Fruit fly (Drosophila melanogaster) whole organism, embryonic: Measurements from ENCODE around the gene Hrd3.

Experiments used
- Atf-2 ChIP-seq: fragments of 200-800 bp; sonication (Bioruptor generic); optimal IDR thresholded peaks from 2 replicates; lab custom pipeline; 2016; ENCODE audit warnings: missing biosample characterization, missing genetic modification characterization
- Awh ChIP-seq: fragments of 200-800 bp; sonication (Bioruptor generic); IDR thresholded peaks from 2 replicates; pipeline ENCODE4, ENCODE4 v1.3.6; 2022; ENCODE audit warnings: missing biosample characterization, missing genetic modification characterization
- Bdp1 ChIP-seq: fragments of 200-800 bp; sonication (Bioruptor generic); optimal IDR thresholded peaks from 3 replicates; lab custom pipeline; 2016; ENCODE audit warnings: missing biosample characterization, missing genetic modification characterization
- CG10147 ChIP-seq: fragments of 200-800 bp; sonication (Bioruptor generic); optimal IDR thresholded peaks from 2 replicates; lab custom pipeline; 2019; ENCODE audit warnings: missing biosample characterization, mild to moderate bottlenecking, missing genetic modification characterization, moderate library complexity
- CG10209 ChIP-seq: fragments of 200-800 bp; sonication (Bioruptor generic); optimal IDR thresholded peaks from 3 replicates; lab custom pipeline; 2017; ENCODE audit warnings: missing biosample characterization, mild to moderate bottlenecking, missing genetic modification characterization, missing genetic modification reagents
- CG11085 ChIP-seq: fragments of 200-800 bp; sonication (Bioruptor generic); IDR thresholded peaks from 2 replicates; pipeline ENCODE4 v1.3.6; 2022; ENCODE audit warnings: missing biosample characterization, missing genetic modification characterization
- CG11723 ChIP-seq: fragments of 200-800 bp; sonication (Bioruptor generic); optimal IDR thresholded peaks from 2 replicates; lab custom pipeline; 2017; ENCODE audit warnings: missing biosample characterization, mild to moderate bottlenecking, missing genetic modification characterization
- CG12071 ChIP-seq: fragments of 200-800 bp; sonication (Bioruptor generic); optimal IDR thresholded peaks from 3 replicates; lab custom pipeline; 2018; ENCODE audit warnings: missing biosample characterization, mild to moderate bottlenecking, missing genetic modification characterization
- CG12659 ChIP-seq: fragments of 200-800 bp; sonication (Bioruptor generic); optimal IDR thresholded peaks from 3 replicates; lab custom pipeline; 2017; ENCODE audit warnings: mild to moderate bottlenecking, missing biosample characterization, missing genetic modification reagents, missing genetic modification characterization
- CG14441 ChIP-seq: fragments of 200-800 bp; sonication (Bioruptor generic); IDR thresholded peaks from 2 replicates; pipeline ENCODE4 v1.3.6; 2022; ENCODE audit warnings: missing biosample characterization, missing genetic modification characterization
- CG1647 ChIP-seq: fragments of 200-800 bp; sonication (Bioruptor generic); optimal IDR thresholded peaks from 3 replicates; lab custom pipeline; 2016; ENCODE audit warnings: missing biosample characterization, missing genetic modification characterization
- CG16813 ChIP-seq: fragments of 200-800 bp; sonication (Bioruptor generic); IDR thresholded peaks from 3 replicates; pipeline ENCODE4 v1.3.6; 2022; ENCODE audit warnings: missing biosample characterization, missing genetic modification characterization; ENCODE audit not compliant: partially characterized antibody
- CG17361 ChIP-seq: fragments of 200-800 bp; sonication (Bioruptor generic); IDR thresholded peaks from 3 replicates; pipeline ENCODE4 v1.3.6; 2022; ENCODE audit warnings: missing biosample characterization, missing genetic modification characterization
- CG18599 ChIP-seq: fragments of 200-800 bp; sonication (Bioruptor generic); optimal IDR thresholded peaks from 3 replicates; lab custom pipeline; 2017; ENCODE audit warnings: missing biosample characterization, missing genetic modification characterization, mild to moderate bottlenecking, moderate library complexity, missing genetic modification reagents
- CG30020 ChIP-seq: fragments of 200-800 bp; optimal IDR thresholded peaks from 2 replicates; lab custom pipeline; 2019; ENCODE audit warnings: missing biosample characterization, mild to moderate bottlenecking, missing genetic modification characterization, moderate library complexity
- CG30403 ChIP-seq: fragments of 200-800 bp; sonication (Bioruptor generic); optimal IDR thresholded peaks from 3 replicates; lab custom pipeline; 2016; ENCODE audit warnings: missing biosample characterization, missing genetic modification characterization
- CG30431 ChIP-seq: fragments of 200-800 bp; sonication (Bioruptor generic); optimal IDR thresholded peaks from 2 replicates; lab custom pipeline; 2017; ENCODE audit warnings: missing biosample characterization, missing genetic modification characterization
- CG31388 ChIP-seq: fragments of 200-800 bp; sonication (Bioruptor generic); optimal IDR thresholded peaks from 2 replicates; lab custom pipeline; 2016; ENCODE audit warnings: missing biosample characterization, missing genetic modification characterization
- CG4328 ChIP-seq: fragments of 200-800 bp; sonication (Bioruptor generic); optimal IDR thresholded peaks from 3 replicates; lab custom pipeline; 2017; ENCODE audit warnings: missing biosample characterization, missing genetic modification reagents, missing genetic modification characterization
- CG4424 ChIP-seq: fragments of 200-800 bp; sonication (Bioruptor generic); optimal IDR thresholded peaks from 3 replicates; lab custom pipeline; 2016; ENCODE audit warnings: missing biosample characterization, missing genetic modification characterization
- CG6683 ChIP-seq: fragments of 200-800 bp; sonication (Bioruptor generic); optimal IDR thresholded peaks from 2 replicates; lab custom pipeline; 2017; ENCODE audit warnings: missing biosample characterization, mild to moderate bottlenecking, missing genetic modification characterization, missing genetic modification reagents
- CG7963 ChIP-seq: fragments of 200-800 bp; sonication (Bioruptor generic); IDR thresholded peaks from 3 replicates; pipeline ENCODE4 v1.3.6; 2022; ENCODE audit warnings: missing biosample characterization, missing genetic modification characterization; ENCODE audit not compliant: partially characterized antibody
- CG8478 ChIP-seq: fragments of >200 bp; optimal IDR thresholded peaks from 2 replicates; lab custom pipeline; 2018
- CG8924 ChIP-seq: fragments of 200-800 bp; optimal IDR thresholded peaks from 3 replicates; lab custom pipeline; 2019; ENCODE audit warnings: missing biosample characterization, mild to moderate bottlenecking, missing genetic modification characterization, moderate library complexity
- Chrac-16 ChIP-seq: fragments of 200-800 bp; sonication (Bioruptor generic); optimal IDR thresholded peaks from 3 replicates; lab custom pipeline; 2016; ENCODE audit warnings: missing biosample characterization, missing genetic modification characterization
- Dek ChIP-seq: fragments of 200-800 bp; sonication (Bioruptor generic); optimal IDR thresholded peaks from 3 replicates; lab custom pipeline; 2019; ENCODE audit warnings: missing biosample characterization, mild to moderate bottlenecking, missing genetic modification characterization, moderate library complexity
- Hey ChIP-seq: fragments of 200-800 bp; sonication (Bioruptor generic); optimal IDR thresholded peaks from 3 replicates; lab custom pipeline; 2018; ENCODE audit warnings: missing biosample characterization, mild to moderate bottlenecking, missing genetic modification characterization
- Lhr ChIP-seq: fragments of 200-800 bp; sonication (Bioruptor generic); optimal IDR thresholded peaks from 3 replicates; lab custom pipeline; 2017; ENCODE audit warnings: mild to moderate bottlenecking, missing biosample characterization, missing genetic modification reagents, missing genetic modification characterization
- Lpt ChIP-seq: fragments of >200 bp; optimal IDR thresholded peaks from 2 replicates; lab custom pipeline; 2018; ENCODE audit warnings: missing biosample characterization, missing genetic modification characterization
- Neu2 ChIP-seq: fragments of 200-800 bp; sonication (Bioruptor generic); optimal IDR thresholded peaks from 3 replicates; lab custom pipeline; 2016; ENCODE audit warnings: missing biosample characterization, missing genetic modification characterization, borderline replicate concordance
- Nf-YB ChIP-seq: fragments of 200-800 bp; sonication (Bioruptor generic); optimal IDR thresholded peaks from 3 replicates; lab custom pipeline; 2019; ENCODE audit warnings: missing biosample characterization, mild to moderate bottlenecking, missing genetic modification characterization, moderate library complexity
- Opbp ChIP-seq: fragments of 200-800 bp; sonication (Bioruptor generic); IDR thresholded peaks from 3 replicates; pipeline ENCODE4 v1.3.6; 2022; ENCODE audit warnings: missing biosample characterization, missing genetic modification characterization; ENCODE audit not compliant: partially characterized antibody
- Rx ChIP-seq: fragments of 200-800 bp; sonication (Bioruptor generic); IDR thresholded peaks from 2 replicates; pipeline ENCODE4 v1.3.6; 2022; ENCODE audit warnings: missing biosample characterization, missing genetic modification characterization
- Tbp ChIP-seq: fragments of >200 bp; optimal IDR thresholded peaks from 2 replicates; lab custom pipeline; 2018; ENCODE audit warnings: missing biosample characterization, missing genetic modification characterization
- ap ChIP-seq: fragments of 200-800 bp; sonication (Bioruptor generic); IDR thresholded peaks from 2 replicates; pipeline ENCODE4 v1.3.6; 2022; ENCODE audit warnings: missing biosample characterization, missing genetic modification characterization
- cas ChIP-seq: fragments of 200-800 bp; sonication (Bioruptor generic); IDR thresholded peaks from 2 replicates; pipeline ENCODE4 v1.3.6; 2022; ENCODE audit warnings: missing biosample characterization, missing genetic modification characterization
- ems ChIP-seq: fragments of 200-800 bp; sonication (Bioruptor generic); optimal IDR thresholded peaks from 3 replicates; lab custom pipeline; 2016; ENCODE audit warnings: missing biosample characterization, missing genetic modification characterization
- ken ChIP-seq: fragments of 200-800 bp; sonication (Bioruptor generic); IDR thresholded peaks from 3 replicates; pipeline ENCODE4 v1.3.6; 2022; ENCODE audit warnings: missing biosample characterization, missing genetic modification characterization
- knrl ChIP-seq: fragments of 200-800 bp; sonication (Bioruptor generic); IDR thresholded peaks from 3 replicates; pipeline ENCODE4 v1.3.6; 2022; ENCODE audit warnings: missing biosample characterization, missing genetic modification characterization; ENCODE audit not compliant: partially characterized antibody
- lbe ChIP-seq: fragments of 200-800 bp; sonication (Bioruptor generic); optimal IDR thresholded peaks from 2 replicates; lab custom pipeline; 2016; ENCODE audit warnings: missing biosample characterization, mild to moderate bottlenecking, missing genetic modification characterization
- nau ChIP-seq: fragments of 200-800 bp; sonication (Bioruptor generic); optimal IDR thresholded peaks from 3 replicates; lab custom pipeline; 2017; ENCODE audit warnings: missing biosample characterization, mild to moderate bottlenecking, missing genetic modification characterization, missing genetic modification reagents
- peb ChIP-seq: fragments of 200-800 bp; sonication (Bioruptor generic); IDR thresholded peaks from 2 replicates; pipeline ENCODE4 v1.3.6; 2022; ENCODE audit warnings: missing biosample characterization, missing genetic modification characterization
- pita ChIP-seq: fragments of 200-800 bp; sonication (Bioruptor generic); optimal IDR thresholded peaks from 2 replicates; lab custom pipeline; 2017; ENCODE audit warnings: missing biosample characterization, mild to moderate bottlenecking, missing genetic modification characterization
- salm ChIP-seq: fragments of 200-800 bp; sonication (Bioruptor generic); optimal IDR thresholded peaks from 2 replicates; lab custom pipeline; 2018; ENCODE audit warnings: missing biosample characterization, mild to moderate bottlenecking, missing genetic modification characterization
- shn ChIP-seq: fragments of 200-800 bp; sonication (Bioruptor generic); optimal IDR thresholded peaks from 3 replicates; lab custom pipeline; 2016; ENCODE audit warnings: missing biosample characterization, missing genetic modification characterization
- ssp ChIP-seq: fragments of 200-800 bp; sonication (Bioruptor generic); IDR thresholded peaks from 2 replicates; pipeline ENCODE4 v1.3.6; 2022; ENCODE audit warnings: missing biosample characterization, missing genetic modification characterization
- stc ChIP-seq: fragments of 200-800 bp; sonication (Bioruptor generic); IDR thresholded peaks from 2 replicates; pipeline ENCODE4 v1.3.6; 2022; ENCODE audit warnings: missing biosample characterization, missing genetic modification characterization
- sug ChIP-seq: fragments of 200-800 bp; optimal IDR thresholded peaks from 2 replicates; lab custom pipeline; 2019; ENCODE audit warnings: missing biosample characterization, mild to moderate bottlenecking, missing genetic modification characterization, moderate library complexity
- tio ChIP-seq: fragments of 200-800 bp; sonication (Bioruptor generic); optimal IDR thresholded peaks from 2 replicates; lab custom pipeline; 2017; ENCODE audit warnings: missing biosample characterization, missing genetic modification characterization, inconsistent platforms
- zen ChIP-seq: fragments of 200-800 bp; sonication (Bioruptor generic); optimal IDR thresholded peaks from 3 replicates; lab custom pipeline; 2018; ENCODE audit warnings: missing biosample characterization, mild to moderate bottlenecking, missing genetic modification characterization, moderate library complexity
- zfh1 ChIP-seq: fragments of 200-800 bp; sonication (Bioruptor generic); IDR thresholded peaks from 3 replicates; pipeline ENCODE4 v1.3.6; 2022; ENCODE audit warnings: missing biosample characterization, missing genetic modification characterization

Hrd3 gene

DNA sequence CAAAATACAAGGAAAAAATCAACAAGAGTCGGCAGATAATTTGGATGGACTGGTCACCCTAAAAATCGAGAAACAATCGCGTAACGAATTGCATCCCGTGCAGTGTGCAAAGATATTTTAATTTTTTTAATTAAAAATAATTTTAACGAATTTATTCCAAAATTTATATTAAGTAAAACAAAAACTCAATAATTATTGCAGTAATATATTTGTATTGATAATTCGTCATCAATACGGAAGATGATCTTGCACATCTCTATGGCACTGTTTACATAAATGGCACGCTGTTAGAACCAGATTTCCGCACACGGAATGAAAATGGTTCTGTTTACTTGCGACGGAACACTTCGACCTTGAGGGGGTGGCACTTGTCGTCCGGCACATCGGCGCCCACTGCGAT is 14.5 kb upstream of the Hrd3 start, which contains the start of gene tst (continued):
- peak; percentile 90 for TF ChIP-seq zen (tag; lab: Kevin White, UChicago)
- TF ChIP-seq shn (GFP tag; lab: Kevin White, UChicago), result peak; percentile 31
- peak; percentile 94 for TF ChIP-seq CG30403
- peak; percentile 31 for TF ChIP-seq Atf-2 (GFP tag; lab: Kevin White, UChicago)
- TF ChIP-seq Chrac-16 (GFP tag; lab: Kevin White, UChicago), result peak; percentile 87
- TF ChIP-seq ken (GFP tag; lab: Robert Waterston, UW), result peak; percentile 95
- peak; percentile 84 for TF ChIP-seq CG10147 (GFP tag; lab: Kevin White, UChicago)
- no peak for TF ChIP-seq Lpt (GFP tag; lab: Kevin White, UChicago)
- TF ChIP-seq CG10209, result peak; percentile 92
- no peak; the same call in 2 of the 3 replicates for TF ChIP-seq CG16813 (GFP tag; lab: Robert Waterston, UW)
- TF ChIP-seq CG8478 (lab: Kevin White, UChicago), result no peak
- peak; percentile 93 for TF ChIP-seq cas (GFP tag; lab: Robert Waterston, UW)
- no peak for TF ChIP-seq Opbp (GFP tag; lab: Robert Waterston, UW)
- TF ChIP-seq CG14441, result peak; percentile 98
- TF ChIP-seq nau, result no peak
- TF ChIP-seq CG12071, result no peak
- peak; percentile 91 for TF ChIP-seq Awh (GFP tag; lab: Robert Waterston, UW)
- TF ChIP-seq Tbp (GFP tag; lab: Kevin White, UChicago), result no peak
- TF ChIP-seq salm (tag; lab: Kevin White, UChicago), result peak; percentile 80
- TF ChIP-seq Lhr, result no peak
- TF ChIP-seq CG11085, result peak; percentile 95
- no peak for TF ChIP-seq tio (GFP tag; lab: Kevin White, UChicago)
- peak; percentile 87 for TF ChIP-seq CG30431 (GFP tag; lab: Kevin White, UChicago)
- peak; percentile 95 for TF ChIP-seq CG17361
- TF ChIP-seq Neu2, result no peak
- no peak for TF ChIP-seq pita
- TF ChIP-seq CG30020 (tag; lab: Kevin White, UChicago), result peak; percentile 72
- peak; percentile 93 for TF ChIP-seq Rx (GFP tag; lab: Robert Waterston, UW)
- TF ChIP-seq Dek (tag; lab: Kevin White, UChicago), result peak; percentile 90
- TF ChIP-seq Nf-YB, result peak; percentile 69
- TF ChIP-seq Hey, result no peak
- peak; percentile 98 for TF ChIP-seq zfh1 (GFP tag; lab: Robert Waterston, UW)
- peak; percentile 77 for TF ChIP-seq CG11723 (GFP tag; lab: Kevin White, UChicago)
- peak; percentile 93 for TF ChIP-seq CG8924 (tag; lab: Kevin White, UChicago)
- TF ChIP-seq CG7963 (GFP tag; lab: Robert Waterston, UW), result no peak
- TF ChIP-seq CG1647, result peak; percentile 8
- TF ChIP-seq sug (tag; lab: Kevin White, UChicago), result peak; percentile 79
- TF ChIP-seq ems (GFP tag; lab: Kevin White, UChicago), result no peak
- TF ChIP-seq knrl, result peak; percentile 63; the same call in 1 of the 3 replicates
- TF ChIP-seq CG4328 (GFP tag; lab: Kevin White, UChicago), result peak; percentile 41
- peak; percentile 90 for TF ChIP-seq lbe (GFP tag; lab: Kevin White, UChicago)
- peak; percentile 95 for TF ChIP-seq stc (GFP tag; lab: Robert Waterston, UW)
- TF ChIP-seq peb (GFP tag; lab: Robert Waterston, UW), result peak; percentile 92
- TF ChIP-seq Bdp1 (GFP tag; lab: Kevin White, UChicago), result peak; percentile 36
- TF ChIP-seq CG6683 (GFP tag; lab: Kevin White, UChicago), result peak; percentile 81
- peak; percentile 93 for TF ChIP-seq CG12659 (GFP tag; lab: Kevin White, UChicago)
- peak; percentile 90 for TF ChIP-seq CG18599
- peak; percentile 92 for TF ChIP-seq ap (GFP tag; lab: Robert Waterston, UW)
- TF ChIP-seq ssp (GFP tag; lab: Robert Waterston, UW), result peak; percentile 93
- TF ChIP-seq CG4424 (GFP tag; lab: Kevin White, UChicago), result peak; percentile 93
- peak; percentile 59 for TF ChIP-seq CG31388 (GFP tag; lab: Kevin White, UChicago)
